Worm (Caenorhabditis elegans): Measurements from ENCODE around the gene ife-2.

DNA sequence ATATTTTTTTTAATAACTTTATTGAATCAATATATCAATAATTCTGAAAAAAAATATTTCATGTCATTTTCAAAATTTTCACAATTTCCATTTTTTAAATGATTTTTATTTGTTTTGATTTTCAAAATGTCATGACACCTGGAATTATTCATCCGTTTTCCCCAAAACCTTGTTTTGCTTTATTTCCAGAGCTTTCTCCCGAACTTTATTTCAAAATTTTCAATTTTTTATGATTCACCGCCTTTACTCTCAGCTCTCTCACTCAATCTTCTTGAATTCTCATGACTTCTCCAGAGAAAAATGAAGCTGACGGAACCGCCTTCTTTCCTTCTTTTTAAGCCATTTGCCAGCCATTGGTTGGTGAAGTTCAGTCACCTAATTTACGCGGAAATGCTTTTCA lies 22.1 kb upstream of the ife-2 start, which contains the start of gene R04A9.1:
- no peak for TF ChIP-seq him-1 (tag; optimal IDR thresholded peaks at IDR 0.05)
- no peak for TF ChIP-seq dao-5 (tag; optimal IDR thresholded peaks at IDR 0.05)
- TF ChIP-seq W03F9.2 (tag; optimal IDR thresholded peaks at IDR 0.05), result no peak
